Fruit fly (Drosophila melanogaster) Kc167 (cell line): Measurements from ENCODE around the gene nAChRbeta2.

ENCODE experiments used
- Myc ChIP-seq: fragments of >200 bp; optimal IDR thresholded peaks from 2 replicates; lab custom pipeline; 2017; ENCODE audit warnings: missing external identifiers
- insv ChIP-seq: fragments of >200 bp; optimal IDR thresholded peaks from 3 replicates; lab custom pipeline; 2018; ENCODE audit warnings: missing external identifiers
- ttk ChIP-seq: sonication (Bioruptor generic); optimal IDR thresholded peaks from 2 replicates; lab custom pipeline; 2017; ENCODE audit warnings: missing external identifiers

DNA sequence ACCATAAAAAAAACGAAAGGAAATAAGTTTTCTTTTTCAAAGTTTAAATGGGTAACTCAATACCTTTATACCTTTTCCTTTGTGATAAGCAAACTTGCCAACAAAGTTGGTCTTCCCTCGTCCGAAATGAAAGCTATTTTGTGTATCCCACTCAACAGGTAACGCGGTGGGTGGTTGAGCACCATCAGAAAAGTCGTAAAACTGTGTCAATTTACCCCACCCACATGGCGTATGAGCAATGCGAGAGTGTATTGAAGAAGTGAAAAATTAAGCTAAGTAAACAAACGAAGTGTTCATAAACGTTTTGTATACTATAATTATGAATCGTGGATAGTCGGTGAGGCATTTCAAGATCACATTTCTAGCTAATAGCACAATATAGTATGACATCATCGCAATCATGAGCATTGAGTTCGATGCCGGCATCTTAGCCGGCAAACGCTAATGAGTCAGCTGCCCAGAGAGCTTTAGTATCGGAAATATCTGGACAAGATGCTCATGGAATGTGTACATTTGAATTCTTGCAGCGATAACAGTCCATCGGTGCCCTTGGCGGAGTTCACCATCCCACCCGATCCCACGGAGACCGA lies 36.0 kb upstream of the nAChRbeta2 start:
- TF ChIP-seq ttk (no peak), Myc (lab: Kevin White, UChicago) (no peak), insv (lab: Kevin White, UChicago) (no peak)
